Fruit fly (Drosophila melanogaster): Measurements from ENCODE around the gene CG6425.

dm6 chr3R:26725833-26726232 lies 8.6 kb upstream of the CG6425 start, which contains the start of gene CG14244:
- TF ChIP-seq Hr39 (GFP tag; optimal IDR thresholded peaks at IDR 0.05) (no peak), CG34406 (GFP tag; optimal IDR thresholded peaks at IDR 0.05) (no peak), Lpt (GFP tag; optimal IDR thresholded peaks at IDR 0.05) (no peak), Gug (GFP tag; IDR thresholded peaks at IDR 0.05) (no peak), CG16779 (tag; optimal IDR thresholded peaks at IDR 0.05) (no peak), Eip75B (GFP tag; optimal IDR thresholded peaks at IDR 0.05) (no peak), Hr4 (GFP tag; optimal IDR thresholded peaks at IDR 0.05) (no peak), CG9139 (GFP tag; optimal IDR thresholded peaks at IDR 0.05) (no peak), Eip93F (GFP tag; optimal IDR thresholded peaks at IDR 0.05) (no peak)

Data from whole organism, prepupa.